Worm (Caenorhabditis elegans): ENCODE results near the gene arr-1.

DNA sequence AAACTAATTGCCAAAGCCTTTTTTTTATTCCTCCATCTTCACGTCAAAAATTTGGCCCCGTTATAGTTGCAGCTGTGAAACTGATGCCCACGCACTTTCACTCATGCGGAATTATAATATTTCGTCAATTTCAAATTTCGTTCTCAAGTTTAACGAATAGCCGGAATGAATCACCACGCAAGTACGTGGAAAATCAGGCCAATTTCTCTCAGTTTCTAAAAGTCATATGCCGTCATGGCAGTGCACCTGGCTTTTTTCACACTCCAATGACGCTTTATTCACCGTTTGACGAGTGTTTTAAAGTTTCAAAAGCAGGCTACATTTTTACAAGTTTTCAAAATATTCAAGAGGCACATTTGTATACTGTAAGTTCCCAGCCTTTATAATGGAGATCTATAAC lies 2.7 kb upstream of the arr-1 start:
- TF ChIP-seq dao-5 (tag; optimal IDR thresholded peaks at IDR 0.05) = no peak
- no peak for TF ChIP-seq W03F9.2 (tag; optimal IDR thresholded peaks at IDR 0.05)
- no peak for TF ChIP-seq him-1 (tag; optimal IDR thresholded peaks at IDR 0.05)
